Worm (Caenorhabditis elegans) whole organism, young adult: Measurements from ENCODE around the gene sec-5.

Experiments
- B0035.1 ChIP-seq: sonication (generic microtip); optimal IDR thresholded peaks from 2 replicates; lab custom pipeline; 2016; ENCODE audit warnings: missing genetic modification characterization, mild to moderate bottlenecking, missing compliant biosample characterization, missing genotype, missing genetic modification reagents
- B0261.1 ChIP-seq: sonication (generic microtip); optimal IDR thresholded peaks from 2 replicates; lab custom pipeline; 2016; ENCODE audit warnings: mild to moderate bottlenecking, missing genetic modification characterization, moderate library complexity, missing compliant biosample characterization
- F33H1.4 ChIP-seq: fragments of 200-800 bp; sonication (Bioruptor generic); IDR thresholded peaks from 2 replicates; pipeline ENCODE4 v1.3.6; 2022; ENCODE audit warnings: missing genetic modification reagents, missing genetic modification characterization, missing compliant biosample characterization
- F49E8.2 ChIP-seq: sonication (generic microtip); optimal IDR thresholded peaks from 3 replicates; lab custom pipeline; 2017; ENCODE audit warnings: missing genetic modification characterization, mild to moderate bottlenecking, missing compliant biosample characterization, antibody characterized with exemption, moderate library complexity; ENCODE audit not compliant: insufficient read depth
- K11D2.4 ChIP-seq: fragments of 200-800 bp; sonication (Bioruptor generic); IDR thresholded peaks from 2 replicates; pipeline ENCODE4 v1.3.6; 2022; ENCODE audit warnings: missing genetic modification reagents, missing genetic modification characterization, missing compliant biosample characterization
- Y56A3A.18 ChIP-seq: fragments of 200-800 bp; sonication (Bioruptor generic); IDR thresholded peaks from 2 replicates; pipeline ENCODE4 v1.3.6; 2022; ENCODE audit warnings: missing genetic modification reagents, missing genetic modification characterization, missing compliant biosample characterization
- aptf-2 ChIP-seq: fragments of 200-800 bp; sonication (Bioruptor generic); conservative IDR thresholded peaks from 2 replicates; pipeline ENCODE4 v1.3.6; 2022; ENCODE audit warnings: missing genetic modification reagents, missing genetic modification characterization, missing compliant biosample characterization
- aptf-3 ChIP-seq: fragments of 200-800 bp; sonication (Bioruptor generic); IDR thresholded peaks from 2 replicates; pipeline ENCODE4 v1.3.6; 2022; ENCODE audit warnings: missing genetic modification characterization, missing compliant biosample characterization
- atf-7 ChIP-seq: sonication (generic microtip); optimal IDR thresholded peaks from 2 replicates; lab custom pipeline; 2017; ENCODE audit warnings: mild to moderate bottlenecking, missing genetic modification characterization, missing compliant biosample characterization
- athp-1 ChIP-seq: sonication (generic microtip); optimal IDR thresholded peaks from 2 replicates; lab custom pipeline; 2017; ENCODE audit warnings: mild to moderate bottlenecking, missing genetic modification characterization, missing compliant biosample characterization
- attf-6 ChIP-seq: fragments of 200-800 bp; sonication (Bioruptor generic); IDR thresholded peaks from 2 replicates; pipeline ENCODE4 v1.3.6; 2022; ENCODE audit warnings: missing genetic modification reagents, missing genetic modification characterization, missing compliant biosample characterization
- ceh-58 ChIP-seq: fragments of 200-800 bp; sonication (Bioruptor generic); IDR thresholded peaks from 2 replicates; pipeline ENCODE4 v1.3.6; 2022; ENCODE audit warnings: missing genetic modification characterization, missing compliant biosample characterization
- ceh-91 ChIP-seq: fragments of 200-800 bp; sonication (Bioruptor generic); IDR thresholded peaks from 2 replicates; pipeline ENCODE4 v1.3.6; 2022; ENCODE audit warnings: missing genetic modification reagents, missing genetic modification characterization, missing compliant biosample characterization
- die-1 ChIP-seq: sonication (generic microtip); optimal IDR thresholded peaks from 2 replicates; lab custom pipeline; 2016; ENCODE audit warnings: missing genotype, mild to moderate bottlenecking, missing genetic modification characterization, missing compliant biosample characterization
- efl-1 ChIP-seq: fragments of 150-350 bp; optimal IDR thresholded peaks from 2 replicates; lab custom pipeline; 2014; ENCODE audit warnings: missing biosample characterization, missing genetic modification reagents, missing genetic modification characterization
- egrh-3 ChIP-seq: fragments of 200-800 bp; sonication (Bioruptor generic); IDR thresholded peaks from 2 replicates; pipeline ENCODE4 v1.3.6; 2022; ENCODE audit warnings: missing genetic modification reagents, missing genetic modification characterization, missing compliant biosample characterization
- ekl-4 ChIP-seq: fragments of 200-800 bp; sonication (Bioruptor generic); IDR thresholded peaks from 2 replicates; pipeline ENCODE4 v1.3.6; 2022; ENCODE audit warnings: missing genetic modification reagents, missing genetic modification characterization, missing compliant biosample characterization
- ets-4 ChIP-seq: fragments of 200-800 bp; sonication (Bioruptor generic); optimal IDR thresholded peaks from 2 replicates; lab custom pipeline; 2018; ENCODE audit warnings: mild to moderate bottlenecking, missing genetic modification characterization, missing compliant biosample characterization
- gei-17 ChIP-seq: fragments of 200-800 bp; sonication (Bioruptor generic); optimal IDR thresholded peaks from 2 replicates; lab custom pipeline; 2018; ENCODE audit warnings: mild to moderate bottlenecking, missing genetic modification characterization, missing compliant biosample characterization
- let-526 ChIP-seq: fragments of 200-800 bp; sonication (Bioruptor generic); IDR thresholded peaks from 2 replicates; pipeline ENCODE4 v1.3.6; 2022; ENCODE audit warnings: missing genetic modification reagents, missing genetic modification characterization, missing compliant biosample characterization
- lin-35 ChIP-seq, 3 experiments: fragments of 150-350 bp in 2 of 3; sonication (generic microtip) in 1 of 3; optimal IDR thresholded peaks; 2 replicates each; lab custom pipeline; 2014 to 2018; ENCODE audit warnings: missing biosample characterization in 3 of 3, missing genetic modification characterization in 3 of 3, missing genetic modification reagents in 3 of 3
- madf-10 ChIP-seq: sonication (generic microtip); optimal IDR thresholded peaks from 2 replicates; lab custom pipeline; 2016; ENCODE audit warnings: mild to moderate bottlenecking, missing genetic modification characterization, missing compliant biosample characterization
- madf-3 ChIP-seq: fragments of 200-800 bp; sonication (Bioruptor generic); IDR thresholded peaks from 2 replicates; pipeline ENCODE4 v1.3.6; 2022; ENCODE audit warnings: missing genetic modification reagents, missing genetic modification characterization, missing compliant biosample characterization
- mcd-1 ChIP-seq: fragments of 200-800 bp; sonication (Bioruptor generic); IDR thresholded peaks from 2 replicates; pipeline ENCODE4 v1.3.6; 2022; ENCODE audit warnings: missing genetic modification reagents, missing genetic modification characterization, missing compliant biosample characterization
- nfya-2 ChIP-seq: fragments of 200-800 bp; sonication (Bioruptor generic); IDR thresholded peaks from 2 replicates; pipeline ENCODE4 v1.3.6; 2022; ENCODE audit warnings: missing genetic modification reagents, missing genetic modification characterization, missing compliant biosample characterization
- rcor-1 ChIP-seq: fragments of 200-800 bp; sonication (Bioruptor generic); IDR thresholded peaks from 2 replicates; pipeline ENCODE4 v1.3.6; 2022; ENCODE audit warnings: missing genetic modification reagents, missing genetic modification characterization, missing compliant biosample characterization
- rec-8 ChIP-seq, 2 experiments: sonication (generic microtip); optimal IDR thresholded peaks; 2 replicates each; lab custom pipeline; 2016; ENCODE audit warnings: mild to moderate bottlenecking in 2 of 2, missing genetic modification characterization in 2 of 2, missing genetic modification reagents in 2 of 2, missing genotype in 2 of 2, missing biosample characterization in 1 of 2, missing compliant biosample characterization in 1 of 2, moderate library complexity in 1 of 2
- sptf-2 ChIP-seq: fragments of 200-800 bp; sonication (Bioruptor generic); optimal IDR thresholded peaks from 2 replicates; lab custom pipeline; 2018; ENCODE audit warnings: mild to moderate bottlenecking, missing genetic modification characterization, missing compliant biosample characterization
- tbp1 ChIP-seq: fragments of 200-800 bp; sonication (Bioruptor generic); optimal IDR thresholded peaks from 2 replicates; lab custom pipeline; 2018; ENCODE audit warnings: mild to moderate bottlenecking, missing genetic modification characterization, missing compliant biosample characterization
- unc-130 ChIP-seq: sonication (generic microtip); optimal IDR thresholded peaks from 2 replicates; lab custom pipeline; 2016; ENCODE audit warnings: missing genetic modification reagents, missing genetic modification characterization, missing compliant biosample characterization
- zim-3 ChIP-seq: sonication (generic microtip); optimal IDR thresholded peaks from 2 replicates; lab custom pipeline; 2017; ENCODE audit warnings: mild to moderate bottlenecking, missing genetic modification characterization, moderate library complexity, missing compliant biosample characterization
- ztf-18 ChIP-seq: sonication (generic microtip); optimal IDR thresholded peaks from 2 replicates; lab custom pipeline; 2016; ENCODE audit warnings: missing genotype, mild to moderate bottlenecking, missing genetic modification characterization, missing compliant biosample characterization
- ztf-25 ChIP-seq: fragments of 200-800 bp; sonication (Bioruptor generic); IDR thresholded peaks from 2 replicates; pipeline ENCODE4 v1.3.6; 2022; ENCODE audit warnings: missing genetic modification reagents, missing genetic modification characterization, missing compliant biosample characterization

sec-5 gene

ce11 chrII:9143795-9144194 lies 33.2 kb downstream of the sec-5 start:
- no peak for TF ChIP-seq ceh-58
- TF ChIP-seq aptf-2 (GFP tag; lab: Robert Waterston, UW) = no peak
- no peak for TF ChIP-seq sptf-2 (GFP tag; lab: Kevin White, UChicago)
- TF ChIP-seq tbp1 = no peak
- TF ChIP-seq efl-1 = no peak
- TF ChIP-seq aptf-3 (GFP tag; lab: Robert Waterston, UW) = no peak
- no peak for TF ChIP-seq let-526
- no peak for TF ChIP-seq nfya-2 (GFP tag; lab: Robert Waterston, UW)
- no peak for TF ChIP-seq madf-10 (tag; lab: Kevin White, UChicago)
- TF ChIP-seq Y56A3A.18 (GFP tag; lab: Robert Waterston, UW) = no peak

DNA sequence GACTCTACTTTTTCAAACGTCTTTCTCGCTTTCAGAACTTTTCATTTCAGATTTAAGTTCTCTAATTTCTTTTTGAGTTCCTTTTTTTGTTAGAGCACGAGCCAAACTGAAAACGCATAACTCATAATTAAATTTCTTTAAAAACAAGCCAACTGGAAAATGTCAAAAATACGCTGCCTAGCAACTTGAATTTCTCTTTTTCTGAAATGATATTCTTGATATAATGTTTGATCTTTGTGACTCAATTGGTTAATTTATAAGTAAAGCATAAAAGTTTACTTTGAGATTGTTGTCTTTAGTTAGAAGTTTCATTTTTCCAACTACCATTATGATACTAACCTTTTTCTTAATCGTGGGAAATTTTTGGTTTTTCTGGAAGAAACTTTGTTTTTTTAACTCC lies 35.8 kb downstream of the sec-5 start:
- TF ChIP-seq die-1 (tag; lab: Kevin White, UChicago) (no peak), egrh-3 (no peak), tbp1 (no peak)
- TF ChIP-seq, all 124 proteins: peak for 0

DNA sequence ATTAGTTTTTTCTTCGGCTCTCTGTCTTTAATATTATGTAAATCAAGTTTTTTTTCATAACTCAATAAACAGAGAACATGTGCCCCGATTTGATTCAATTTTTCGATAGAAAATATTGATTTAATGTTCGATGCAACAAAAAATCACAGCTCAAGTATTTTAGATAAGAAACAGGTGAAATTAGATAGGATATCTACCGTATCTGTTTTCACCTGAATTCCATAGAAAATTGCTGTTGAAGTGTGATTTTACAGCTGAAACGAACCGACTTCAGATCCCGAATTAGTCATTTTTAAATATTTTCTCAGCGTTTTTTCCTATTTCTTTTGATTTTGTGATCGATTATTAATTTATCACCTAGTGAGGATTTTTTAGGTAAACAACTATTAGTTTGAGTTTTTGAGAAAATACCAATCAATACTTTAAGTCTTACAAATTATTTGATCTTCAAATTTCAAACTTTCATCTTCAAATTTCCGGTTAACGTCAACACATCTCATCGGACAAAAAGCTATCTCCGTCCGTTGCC lies 37.7 kb downstream of the sec-5 start, which contains the start of gene Y9C2UA.1:
Gene Y9C2UA.1 (plus strand): TSS at position 479 of the 529 bp plus-strand sequence.
- TF ChIP-seq zim-3 (no peak), lin-35 (GFP tag; optimal IDR thresholded peaks at IDR 0.05; lab: Kevin White, UChicago) (no peak), ztf-25 (GFP tag; lab: Robert Waterston, UW) (no peak), rec-8 (tag; optimal IDR thresholded peaks at IDR 0.05; lab: Kevin White, UChicago) (no peak), rcor-1 (GFP tag; lab: Robert Waterston, UW) (no peak), ceh-91 (GFP tag; lab: Robert Waterston, UW) (no peak), ekl-4 (GFP tag; lab: Robert Waterston, UW) (no peak), F33H1.4 (GFP tag; lab: Robert Waterston, UW) (no peak), attf-6 (no peak)
- TF ChIP-seq, all 124 proteins: peak for 0

ce11 chrII:9137803-9138202 lies 39.1 kb downstream of the sec-5 start, which contains the start of gene C16D2.3:
Gene C16D2.3 (plus strand): TSS chrII:9138103.
- no peak for TF ChIP-seq B0261.1
- no peak for TF ChIP-seq unc-130 (GFP tag; lab: Kevin White, UChicago)
- no peak for TF ChIP-seq rcor-1 (GFP tag; lab: Robert Waterston, UW)
- no peak for TF ChIP-seq madf-3
- no peak for TF ChIP-seq K11D2.4
- TF ChIP-seq F49E8.2 (tag; lab: Kevin White, UChicago) = no peak
- TF ChIP-seq gei-17 (GFP tag; lab: Kevin White, UChicago) = no peak
- TF ChIP-seq athp-1 (tag; lab: Kevin White, UChicago) = no peak
- no peak for TF ChIP-seq ztf-18 (tag; lab: Kevin White, UChicago)
- no peak for TF ChIP-seq ets-4 (GFP tag; lab: Kevin White, UChicago)
- no peak for TF ChIP-seq B0035.1 (tag; lab: Kevin White, UChicago)

- TF ChIP-seq F33H1.4 (GFP tag; lab: Robert Waterston, UW) (no peak), athp-1 (tag; lab: Kevin White, UChicago) (no peak), mcd-1 (no peak), gei-17 (GFP tag; lab: Kevin White, UChicago) (no peak), atf-7 (no peak)
Observed at ce11 chrII:9135878-9136277, 41.1 kb downstream of the sec-5 start, which contains the start of gene nlp-78. Gene nlp-78 (plus strand): TSS chrII:9136178.
